Fruit fly (Drosophila melanogaster): ENCODE measurements around the gene Acn.

Acn gene

dm6 chr2L:19023972-19024743 lies 21.0 kb upstream of the Acn start (continued):
- no peak for TF ChIP-seq eg (GFP tag; IDR thresholded peaks at IDR 0.05)
- peak; percentile 81 for TF ChIP-seq CG3032 (tag; optimal IDR thresholded peaks at IDR 0.05)
- peak; percentile 49 for TF ChIP-seq fd59A (GFP tag; optimal IDR thresholded peaks at IDR 0.05)
- peak; percentile 34 for TF ChIP-seq Hr39 (GFP tag; optimal IDR thresholded peaks at IDR 0.05)
- peak; percentile 90 for TF ChIP-seq Eip78C (GFP tag)
- TF ChIP-seq pdm3 (GFP tag; optimal IDR thresholded peaks at IDR 0.05), result peak; percentile 46
- TF ChIP-seq CG10669 (GFP tag; optimal IDR thresholded peaks at IDR 0.05), result peak; percentile 77
- peak; percentile 28 for TF ChIP-seq cyc (GFP tag; optimal IDR thresholded peaks at IDR 0.05)
- TF ChIP-seq CG6792 (GFP tag; optimal IDR thresholded peaks at IDR 0.05), result peak; percentile 54
- TF ChIP-seq Lpt (GFP tag; optimal IDR thresholded peaks at IDR 0.05), result no peak

dm6 chr2L:19024744-19025059 lies 20.5 kb upstream of the Acn start:
- TF ChIP-seq Sox15 (GFP tag; optimal IDR thresholded peaks at IDR 0.05) (no peak), ss (GFP tag; optimal IDR thresholded peaks at IDR 0.05) (peak in 1 of 2 experiments; percentile 9), Hr4 (GFP tag; optimal IDR thresholded peaks at IDR 0.05) (no peak), acj6 (GFP tag; optimal IDR thresholded peaks at IDR 0.05) (no peak), dsx (GFP tag; optimal IDR thresholded peaks at IDR 0.05; ENCODE audit: poor library complexity, severe bottlenecking) (peak; percentile 6), Sox102F (GFP tag; optimal IDR thresholded peaks at IDR 0.05) (no peak), net (GFP tag; optimal IDR thresholded peaks at IDR 0.05) (no peak), CG3032 (tag; optimal IDR thresholded peaks at IDR 0.05) (no peak)

- TF ChIP-seq OdsH (GFP tag; optimal IDR thresholded peaks at IDR 0.05) (peak; percentile 35), CG16779 (tag; optimal IDR thresholded peaks at IDR 0.05) (peak; percentile 13), fd59A (GFP tag; optimal IDR thresholded peaks at IDR 0.05) (peak; percentile 66), Ets96B (tag; optimal IDR thresholded peaks at IDR 0.05) (peak; percentile 73), spab (GFP tag; optimal IDR thresholded peaks at IDR 0.05) (peak; percentile 64), Sox102F (GFP tag; optimal IDR thresholded peaks at IDR 0.05) (peak; percentile 21), CG11294 (GFP tag; IDR thresholded peaks at IDR 0.05) (no peak), Hr4 (GFP tag; optimal IDR thresholded peaks at IDR 0.05) (peak; percentile 21), Smox (GFP tag; optimal IDR thresholded peaks at IDR 0.05) (peak; percentile 44), CG3919 (GFP tag; optimal IDR thresholded peaks at IDR 0.05) (peak; percentile 30), CG10631 (GFP tag; optimal IDR thresholded peaks at IDR 0.05) (peak; percentile 44), vri (GFP tag; optimal IDR thresholded peaks at IDR 0.05) (no peak), CG15336 (GFP tag; IDR thresholded peaks at IDR 0.05) (no peak), CG31627 (GFP tag; optimal IDR thresholded peaks at IDR 0.05) (peak; percentile 33), Eip93F (GFP tag; optimal IDR thresholded peaks at IDR 0.05) (no peak), dac (GFP tag; optimal IDR thresholded peaks at IDR 0.05) (no peak), cyc (GFP tag; optimal IDR thresholded peaks at IDR 0.05) (peak; percentile 9), Sox14 (GFP tag; optimal IDR thresholded peaks at IDR 0.05) (peak; percentile 57), CG3032 (tag; optimal IDR thresholded peaks at IDR 0.05) (peak; percentile 70), Lpt (GFP tag; optimal IDR thresholded peaks at IDR 0.05) (no peak), dsx (GFP tag; optimal IDR thresholded peaks at IDR 0.05; ENCODE audit: poor library complexity, severe bottlenecking) (peak; percentile 71), CG34406 (GFP tag; optimal IDR thresholded peaks at IDR 0.05) (peak; percentile 47), CG32006 (GFP tag; optimal IDR thresholded peaks at IDR 0.05) (peak; percentile 55), Ets21C (GFP tag; optimal IDR thresholded peaks at IDR 0.05) (peak; percentile 29), Met (GFP tag; optimal IDR thresholded peaks at IDR 0.05) (peak; percentile 45), lz (GFP tag; optimal IDR thresholded peaks at IDR 0.05) (peak; percentile 29), CG6163 (GFP tag; IDR thresholded peaks at IDR 0.05) (peak; percentile 27; the same call in 1 of the 3 replicates), svp (GFP tag) (peak; percentile 69), CG10669 (GFP tag; optimal IDR thresholded peaks at IDR 0.05) (peak; percentile 76), CG11902 (GFP tag; optimal IDR thresholded peaks at IDR 0.05) (peak; percentile 5), topi (GFP tag; optimal IDR thresholded peaks at IDR 0.05) (peak; percentile 25), CG4318 (GFP tag; optimal IDR thresholded peaks at IDR 0.05) (peak; percentile 11), CG9139 (GFP tag; optimal IDR thresholded peaks at IDR 0.05) (peak; percentile 54), ss (GFP tag; optimal IDR thresholded peaks at IDR 0.05) (peak; percentile 20 to 74), net (GFP tag; optimal IDR thresholded peaks at IDR 0.05) (peak; percentile 20), achi (GFP tag; optimal IDR thresholded peaks at IDR 0.05) (peak; percentile 27), Blimp-1 (GFP tag; optimal IDR thresholded peaks at IDR 0.05) (no peak)
These were observed 18.5 kb upstream of the Acn start for dm6 chr2L:19026491-19027197.
